Worm (Caenorhabditis elegans): ENCODE results near the gene ZK662.6.

Gene ZK662.6

DNA sequence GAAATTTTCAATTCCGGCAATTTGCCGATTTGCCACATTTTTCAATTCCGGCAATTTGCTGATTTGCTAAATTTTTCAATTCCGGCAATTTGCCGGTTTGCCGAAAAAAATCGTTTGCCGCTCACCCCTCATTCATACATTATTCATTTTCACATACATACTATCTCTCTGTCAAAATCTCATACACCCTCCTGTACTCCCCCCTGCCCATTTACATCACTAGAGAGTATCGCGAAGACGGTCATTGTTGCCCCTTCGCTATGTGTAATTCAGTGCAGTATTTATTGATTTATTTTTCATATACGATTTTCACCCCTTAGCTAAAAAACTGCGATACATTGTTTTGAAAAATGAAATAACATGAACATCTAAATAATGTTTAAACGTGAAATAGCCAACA lies 18.0 kb downstream of the ZK662.6 start:
- TF ChIP-seq mdl-1 (tag; optimal IDR thresholded peaks at IDR 0.05) (peak in 1 of 2 experiments; percentile 7), mbf-1 (tag; optimal IDR thresholded peaks at IDR 0.05) (no peak), ama-1 (optimal IDR thresholded peaks at IDR 0.05) (no peak), egl-27 (tag; optimal IDR thresholded peaks at IDR 0.05) (peak; percentile 34), snpc-4 (tag; optimal IDR thresholded peaks at IDR 0.05) (peak; percentile 68), ceh-82 (tag; optimal IDR thresholded peaks at IDR 0.05) (no peak), ztf-4 (tag; optimal IDR thresholded peaks at IDR 0.05) (no peak), nhr-12 (tag; optimal IDR thresholded peaks at IDR 0.05) (no peak), alr-1 (tag; optimal IDR thresholded peaks at IDR 0.05) (no peak), C34F6.9 (tag; optimal IDR thresholded peaks at IDR 0.05) (peak; percentile 32), sem-4 (tag; optimal IDR thresholded peaks at IDR 0.05) (peak; percentile 57), elt-3 (tag; optimal IDR thresholded peaks at IDR 0.05) (no peak), dmd-4 (tag; optimal IDR thresholded peaks at IDR 0.05) (no peak), lin-11 (tag; optimal IDR thresholded peaks at IDR 0.05) (peak; percentile 9), zag-1 (tag; optimal IDR thresholded peaks at IDR 0.05) (no peak), nhr-11 (tag; optimal IDR thresholded peaks at IDR 0.05) (no peak), blmp-1 (tag; optimal IDR thresholded peaks at IDR 0.05; ENCODE audit: insufficient read depth) (no peak), peb-1 (tag; optimal IDR thresholded peaks at IDR 0.05) (no peak), unc-62 (GFP tag; optimal IDR thresholded peaks at IDR 0.05) (no peak), Y55F3AM.14 (GFP tag; optimal IDR thresholded peaks at IDR 0.05) (no peak), ZK546.5 (tag; optimal IDR thresholded peaks at IDR 0.05) (no peak), elt-1 (tag; optimal IDR thresholded peaks at IDR 0.05) (no peak), gmeb-1 (tag; optimal IDR thresholded peaks at IDR 0.05) (peak; percentile 80), ztf-11 (tag; optimal IDR thresholded peaks at IDR 0.05) (no peak), nhr-6 (tag; optimal IDR thresholded peaks at IDR 0.05) (peak; percentile 18), nhr-10 (tag; optimal IDR thresholded peaks at IDR 0.05) (no peak), ztf-1 (GFP tag; conservative IDR thresholded peaks at IDR 0.05) (no peak), ceh-16 (tag; optimal IDR thresholded peaks at IDR 0.05) (peak; percentile 46), nhr-21 (tag; optimal IDR thresholded peaks at IDR 0.05) (peak; percentile 86), F13H6.1 (tag; optimal IDR thresholded peaks at IDR 0.05) (no peak), R02D3.7 (tag; optimal IDR thresholded peaks at IDR 0.05) (no peak), sma-9 (GFP tag; optimal IDR thresholded peaks at IDR 0.05) (peak; percentile 83), sma-9 (tag; optimal IDR thresholded peaks at IDR 0.05) (no peak), mab-5 (tag; optimal IDR thresholded peaks at IDR 0.05) (peak; percentile 30), nhr-77 (tag; optimal IDR thresholded peaks at IDR 0.05) (peak; percentile 55), aly-2 (tag; optimal IDR thresholded peaks at IDR 0.05) (no peak), lsy-2 (tag; optimal IDR thresholded peaks at IDR 0.05) (peak; percentile 44 to 71), skn-1 (tag; optimal IDR thresholded peaks at IDR 0.05) (no peak), nhr-25 (tag; optimal IDR thresholded peaks at IDR 0.05) (no peak), nhr-23 (tag; optimal IDR thresholded peaks at IDR 0.05) (no peak), nhr-129 (tag; optimal IDR thresholded peaks at IDR 0.05) (peak; percentile 85), sma-3 (GFP tag; optimal IDR thresholded peaks at IDR 0.05) (peak; percentile 86), fos-1 (tag; optimal IDR thresholded peaks at IDR 0.05) (peak; percentile 55), unc-55 (GFP tag; optimal IDR thresholded peaks at IDR 0.05) (peak; percentile 54), nhr-237 (tag; optimal IDR thresholded peaks at IDR 0.05) (peak; percentile 40), lin-39 (tag; optimal IDR thresholded peaks at IDR 0.05) (no peak), lin-13 (GFP tag; optimal IDR thresholded peaks at IDR 0.05) (peak; percentile 78), crh-2 (tag; optimal IDR thresholded peaks at IDR 0.05) (peak; percentile 89), unc-39 (tag; optimal IDR thresholded peaks at IDR 0.05) (no peak)
